Worm (Caenorhabditis elegans): ENCODE results near the gene C07G1.7.

ce11 chrIV:8163687-8164086, 48.0 kb downstream of the C07G1.7 start, which contains the start of gene clec-51:
- no peak for TF ChIP-seq snpc-4 (GFP tag; optimal IDR thresholded peaks at IDR 0.05)
- no peak for TF ChIP-seq snpc-4 (tag; optimal IDR thresholded peaks at IDR 0.05)
- TF ChIP-seq sea-2 (GFP tag; IDR thresholded peaks at IDR 0.05) = no peak
- TF ChIP-seq rpc-1 (optimal IDR thresholded peaks at IDR 0.05) = no peak
- no peak for TF ChIP-seq rpc-1 (tag; optimal IDR thresholded peaks at IDR 0.05)
- no peak for TF ChIP-seq fkh-3 (tag; optimal IDR thresholded peaks at IDR 0.05)
- no peak for TF ChIP-seq efl-1 (GFP tag; optimal IDR thresholded peaks at IDR 0.05)
- TF ChIP-seq nhr-80 (tag; optimal IDR thresholded peaks at IDR 0.05) = peak; percentile 69
- no peak for TF ChIP-seq hlh-12 (tag; optimal IDR thresholded peaks at IDR 0.05)
- no peak for TF ChIP-seq gei-17 (GFP tag; optimal IDR thresholded peaks at IDR 0.05)
- no peak for TF ChIP-seq madf-8 (GFP tag; conservative IDR thresholded peaks at IDR 0.05)
- TF ChIP-seq ceh-27 (GFP tag; optimal IDR thresholded peaks at IDR 0.05) = no peak
